Worm (Caenorhabditis elegans): ENCODE measurements around the gene R02D5.9.

- TF ChIP-seq nhr-237 (tag; optimal IDR thresholded peaks at IDR 0.05) = no peak
- no peak for TF ChIP-seq sem-2 (GFP tag; optimal IDR thresholded peaks at IDR 0.05)
Measured at ce11 chrV:14518010-14518409, 7.1 kb upstream of the R02D5.9 start, which contains the start of gene R02D5.6.

Data from whole organism, mixed stage, embryonic.